Worm (Caenorhabditis elegans) whole organism, midembryonic: ENCODE measurements around the gene F08A7.1.

ENCODE experiments used
- ref-1 ChIP-seq: fragments of 200-800 bp; sonication (Bioruptor generic); conservative IDR thresholded peaks from 2 replicates; pipeline ENCODE4 v1.3.6; 2022; ENCODE audit warnings: missing genetic modification reagents, missing genetic modification characterization, missing compliant biosample characterization
- ztf-29 ChIP-seq: fragments of 200-800 bp; sonication (Bioruptor generic); IDR thresholded peaks from 2 replicates; pipeline ENCODE4 v1.3.6; 2022; ENCODE audit warnings: missing genetic modification reagents, missing genetic modification characterization, missing compliant biosample characterization

DNA sequence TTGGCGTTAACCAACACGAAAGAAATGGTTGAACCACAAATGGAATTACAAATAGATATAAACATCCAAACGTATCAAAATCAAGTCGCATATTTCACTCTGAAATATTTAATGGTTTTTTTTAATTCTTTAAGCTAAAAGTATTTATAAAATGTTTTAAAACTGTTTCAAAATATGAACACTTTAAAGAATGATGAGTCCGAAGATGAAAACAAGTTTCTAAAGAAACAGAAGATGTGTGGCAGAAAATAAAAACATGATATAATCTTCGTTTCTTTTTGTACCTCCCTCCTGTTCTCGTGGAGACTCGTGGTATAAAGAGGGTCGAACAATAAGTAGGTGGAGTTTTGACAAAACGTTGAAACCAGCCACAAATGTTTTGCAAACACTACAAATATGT, 9.1 kb upstream of the F08A7.1 start, which contains the start of gene lact-6:
- TF ChIP-seq ref-1 (GFP tag; lab: Robert Waterston, UW) (no peak), ztf-29 (GFP tag; lab: Robert Waterston, UW) (no peak)
